Worm (Caenorhabditis elegans) whole organism, L3 larva: ENCODE data around the gene aaim-1.

Experiments used
- egl-27 ChIP-seq: sonication (generic microtip); optimal IDR thresholded peaks from 4 replicates; lab custom pipeline; 2017; ENCODE audit warnings: missing biosample characterization, missing genetic modification reagents, missing genetic modification characterization
- elt-3 ChIP-seq, 3 experiments: fragments of 150-350 bp in 1 of 3; sonication (generic microtip) in 2 of 3; optimal IDR thresholded peaks; 2 replicates in 2 of 3; 4 replicates in 1 of 3; lab custom pipeline; 2014 to 2017; ENCODE audit warnings: missing biosample characterization in 3 of 3, missing genetic modification characterization in 3 of 3
- nhr-237 ChIP-seq: fragments of 150-350 bp; optimal IDR thresholded peaks from 2 replicates; lab custom pipeline; 2014; ENCODE audit warnings: missing biosample characterization, missing genetic modification characterization
- nhr-28 ChIP-seq: fragments of 150-350 bp; optimal IDR thresholded peaks from 2 replicates; lab custom pipeline; 2014; ENCODE audit warnings: missing biosample characterization, missing genetic modification characterization
- ztf-4 ChIP-seq: fragments of 150-350 bp; optimal IDR thresholded peaks from 2 replicates; lab custom pipeline; 2014; ENCODE audit warnings: missing biosample characterization, missing genetic modification characterization

DNA sequence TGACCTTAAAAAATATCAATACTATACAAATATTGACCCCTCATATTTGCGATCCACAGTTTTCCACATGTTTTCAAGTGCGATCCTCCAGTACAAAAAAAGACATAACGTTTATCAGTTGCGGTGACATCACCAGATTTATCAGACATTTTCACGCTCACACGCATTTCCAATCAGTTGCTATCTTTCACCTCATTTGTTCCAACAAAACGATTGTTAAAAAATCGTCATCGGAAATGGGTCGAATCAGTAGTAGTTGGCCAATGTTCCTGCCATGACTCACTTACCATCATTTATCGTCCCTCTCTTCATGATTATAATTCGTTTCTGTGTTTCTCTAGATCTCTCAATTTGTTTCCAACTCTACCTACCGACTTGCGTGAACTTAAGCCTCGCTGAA, 10.5 kb downstream of the aaim-1 start:
- TF ChIP-seq elt-3 (tag; optimal IDR thresholded peaks at IDR 0.05; lab: Kevin White, UChicago) (no peak), ztf-4 (tag; lab: Kevin White, UChicago) (no peak), egl-27 (no peak), nhr-28 (tag; lab: Kevin White, UChicago) (no peak), nhr-237 (tag; lab: Kevin White, UChicago) (no peak)
